Worm (Caenorhabditis elegans) whole organism, late embryonic: ENCODE measurements around the gene C54C6.7.

Experiments
- C08G9.2 ChIP-seq: sonication (generic microtip); optimal IDR thresholded peaks from 2 replicates; lab custom pipeline; 2016; ENCODE audit warnings: mild to moderate bottlenecking, missing genetic modification characterization, moderate library complexity, missing compliant biosample characterization
- F13H6.1 ChIP-seq: sonication (generic microtip); optimal IDR thresholded peaks from 2 replicates; lab custom pipeline; 2016; ENCODE audit warnings: missing genetic modification characterization, missing compliant biosample characterization
- K02D7.2 ChIP-seq: sonication (generic microtip); optimal IDR thresholded peaks from 2 replicates; lab custom pipeline; 2017; ENCODE audit warnings: mild to moderate bottlenecking, missing genetic modification characterization, missing compliant biosample characterization
- K09A11.1 ChIP-seq: sonication (generic microtip); optimal IDR thresholded peaks from 2 replicates; lab custom pipeline; 2017; ENCODE audit warnings: antibody characterized with exemption, mild to moderate bottlenecking, missing genetic modification characterization, missing compliant biosample characterization; ENCODE audit not compliant: insufficient read depth
- T23F11.4 ChIP-seq: fragments of 200-800 bp; sonication (Bioruptor generic); optimal IDR thresholded peaks from 2 replicates; lab custom pipeline; 2018; ENCODE audit warnings: mild to moderate bottlenecking, missing genetic modification characterization, missing compliant biosample characterization
- Y22D7AL.16 ChIP-seq: sonication (generic microtip); optimal IDR thresholded peaks from 2 replicates; lab custom pipeline; 2016; ENCODE audit warnings: missing genetic modification characterization, missing compliant biosample characterization
- ahr-1 ChIP-seq: sonication (generic microtip); optimal IDR thresholded peaks from 2 replicates; lab custom pipeline; 2016; ENCODE audit warnings: missing genetic modification characterization, missing compliant biosample characterization
- ama-1 ChIP-seq: fragments of 150-350 bp; optimal IDR thresholded peaks from 2 replicates; lab custom pipeline; 2014
- ceh-19 ChIP-seq: fragments of 200-800 bp; sonication (Bioruptor generic); optimal IDR thresholded peaks from 2 replicates; lab custom pipeline; 2018; ENCODE audit warnings: mild to moderate bottlenecking, missing genetic modification characterization, missing compliant biosample characterization
- ceh-2 ChIP-seq: sonication (generic microtip); optimal IDR thresholded peaks from 2 replicates; lab custom pipeline; 2016; ENCODE audit warnings: missing genotype, missing genetic modification characterization, missing compliant biosample characterization
- ceh-22 ChIP-seq: sonication (generic microtip); optimal IDR thresholded peaks from 2 replicates; lab custom pipeline; 2017; ENCODE audit warnings: missing biosample characterization, missing genetic modification characterization
- ceh-30 ChIP-seq: fragments of 150-350 bp; optimal IDR thresholded peaks from 2 replicates; lab custom pipeline; 2014; ENCODE audit warnings: missing biosample characterization, missing genetic modification characterization
- ceh-31 ChIP-seq: sonication (generic microtip); optimal IDR thresholded peaks from 2 replicates; lab custom pipeline; 2016; ENCODE audit warnings: missing genetic modification characterization, missing compliant biosample characterization
- ceh-48 ChIP-seq: sonication (generic microtip); optimal IDR thresholded peaks from 2 replicates; lab custom pipeline; 2016; ENCODE audit warnings: missing genetic modification characterization, inconsistent platforms, missing compliant biosample characterization
- ceh-6 ChIP-seq: fragments of 200-800 bp; sonication (Bioruptor generic); optimal IDR thresholded peaks from 2 replicates; lab custom pipeline; 2018; ENCODE audit warnings: mild to moderate bottlenecking, missing genetic modification characterization, missing compliant biosample characterization
- ceh-9 ChIP-seq: sonication (generic microtip); optimal IDR thresholded peaks from 2 replicates; lab custom pipeline; 2016; ENCODE audit warnings: mild to moderate bottlenecking, missing genetic modification characterization, inconsistent platforms, missing compliant biosample characterization
- che-1 ChIP-seq: sonication (generic microtip); optimal IDR thresholded peaks from 2 replicates; lab custom pipeline; 2016; ENCODE audit warnings: mild to moderate bottlenecking, missing genetic modification characterization, missing compliant biosample characterization
- dmd-4 ChIP-seq: sonication (generic microtip); optimal IDR thresholded peaks from 2 replicates; lab custom pipeline; 2016; ENCODE audit warnings: borderline replicate concordance, missing genetic modification characterization, missing compliant biosample characterization
- dve-1 ChIP-seq: sonication (generic microtip); optimal IDR thresholded peaks from 2 replicates; lab custom pipeline; 2017; ENCODE audit warnings: antibody characterized with exemption, mild to moderate bottlenecking, missing genetic modification characterization, missing compliant biosample characterization
- eyg-1 ChIP-seq: sonication (generic microtip); optimal IDR thresholded peaks from 2 replicates; lab custom pipeline; 2016; ENCODE audit warnings: missing genotype, missing genetic modification characterization, missing compliant biosample characterization
- fax-1 ChIP-seq: sonication (generic microtip); optimal IDR thresholded peaks from 2 replicates; lab custom pipeline; 2016; ENCODE audit warnings: missing genotype, missing genetic modification characterization, missing compliant biosample characterization
- fkh-10 ChIP-seq: fragments of 150-350 bp; optimal IDR thresholded peaks from 2 replicates; lab custom pipeline; 2014; ENCODE audit warnings: missing biosample characterization, missing genetic modification reagents, missing genetic modification characterization
- fkh-6 ChIP-seq: sonication (generic microtip); optimal IDR thresholded peaks from 2 replicates; lab custom pipeline; 2016; ENCODE audit warnings: missing genetic modification characterization, missing compliant biosample characterization
- gmeb-2 ChIP-seq: sonication (generic microtip); optimal IDR thresholded peaks from 2 replicates; lab custom pipeline; 2016; ENCODE audit warnings: missing genetic modification characterization, inconsistent platforms, missing compliant biosample characterization
- hlh-13 ChIP-seq: fragments of 200-800 bp; sonication (Bioruptor generic); optimal IDR thresholded peaks from 2 replicates; lab custom pipeline; 2018; ENCODE audit warnings: mild to moderate bottlenecking, missing genetic modification characterization, missing compliant biosample characterization
- hlh-15 ChIP-seq: sonication (generic microtip); optimal IDR thresholded peaks from 2 replicates; lab custom pipeline; 2016; ENCODE audit warnings: missing genetic modification characterization, missing compliant biosample characterization
- hlh-30 ChIP-seq: sonication (generic microtip); optimal IDR thresholded peaks from 2 replicates; lab custom pipeline; 2017; ENCODE audit warnings: antibody characterized with exemption, missing genetic modification characterization, missing compliant biosample characterization; ENCODE audit not compliant: insufficient read depth
- hlh-6 ChIP-seq: sonication (generic microtip); optimal IDR thresholded peaks from 2 replicates; lab custom pipeline; 2016; ENCODE audit warnings: missing genotype, missing genetic modification characterization, missing compliant biosample characterization
- hlh-8 ChIP-seq: sonication (generic microtip); optimal IDR thresholded peaks from 2 replicates; lab custom pipeline; 2016; ENCODE audit warnings: missing genotype, missing genetic modification characterization, missing compliant biosample characterization
- lim-6 ChIP-seq: sonication (generic microtip); optimal IDR thresholded peaks from 2 replicates; lab custom pipeline; 2016; ENCODE audit warnings: missing genetic modification characterization, missing compliant biosample characterization
- madf-2 ChIP-seq: sonication (generic microtip); optimal IDR thresholded peaks from 2 replicates; lab custom pipeline; 2017; ENCODE audit warnings: missing genetic modification characterization, missing compliant biosample characterization
- nfya-1 ChIP-seq: sonication (generic microtip); optimal IDR thresholded peaks from 2 replicates; lab custom pipeline; 2017; ENCODE audit warnings: missing genetic modification characterization, mild to moderate bottlenecking, missing compliant biosample characterization, antibody characterized with exemption, moderate library complexity
- nhr-11 ChIP-seq: fragments of 150-350 bp; optimal IDR thresholded peaks from 2 replicates; lab custom pipeline; 2014; ENCODE audit warnings: missing biosample characterization, missing genetic modification characterization
- npax-4 ChIP-seq: sonication (generic microtip); optimal IDR thresholded peaks from 2 replicates; lab custom pipeline; 2016; ENCODE audit warnings: missing genetic modification characterization, missing compliant biosample characterization
- odd-2 ChIP-seq: sonication (generic microtip); optimal IDR thresholded peaks from 2 replicates; lab custom pipeline; 2017; ENCODE audit warnings: antibody characterized with exemption, mild to moderate bottlenecking, missing genetic modification characterization, missing compliant biosample characterization
- pat-9 ChIP-seq: fragments of 200-800 bp; sonication (Bioruptor generic); optimal IDR thresholded peaks from 2 replicates; lab custom pipeline; 2018; ENCODE audit warnings: mild to moderate bottlenecking, missing genetic modification characterization, moderate library complexity, missing compliant biosample characterization
- pha-2 ChIP-seq: sonication (generic microtip); optimal IDR thresholded peaks from 2 replicates; lab custom pipeline; 2017; ENCODE audit warnings: mild to moderate bottlenecking, missing genetic modification characterization, missing compliant biosample characterization
- pha-4 ChIP-seq: fragments of 150-350 bp; optimal IDR thresholded peaks from 2 replicates; lab custom pipeline; 2018; ENCODE audit warnings: missing biosample characterization, missing genetic modification reagents, missing genetic modification characterization
- ref-2 ChIP-seq: sonication (generic microtip); optimal IDR thresholded peaks from 2 replicates; lab custom pipeline; 2016; ENCODE audit warnings: missing genetic modification characterization, missing compliant biosample characterization
- rnt-1 ChIP-seq: sonication (generic microtip); optimal IDR thresholded peaks from 2 replicates; lab custom pipeline; 2016; ENCODE audit warnings: missing genetic modification characterization, missing compliant biosample characterization
- sdc-2 ChIP-seq: sonication (generic microtip); optimal IDR thresholded peaks from 2 replicates; lab custom pipeline; 2016; ENCODE audit warnings: missing genotype, missing genetic modification characterization, missing compliant biosample characterization
- sox-2 ChIP-seq: fragments of 200-800 bp; sonication (Bioruptor generic); IDR thresholded peaks from 2 replicates; pipeline ENCODE4 v1.3.6; 2022; ENCODE audit warnings: missing genetic modification reagents, missing genetic modification characterization, missing compliant biosample characterization
- sox-4 ChIP-seq: sonication (generic microtip); optimal IDR thresholded peaks from 2 replicates; lab custom pipeline; 2017; ENCODE audit warnings: mild to moderate bottlenecking, missing genetic modification characterization, inconsistent platforms, missing compliant biosample characterization
- syd-9 ChIP-seq: sonication (generic microtip); optimal IDR thresholded peaks from 2 replicates; lab custom pipeline; 2016; ENCODE audit warnings: mild to moderate bottlenecking, missing genetic modification characterization, moderate library complexity, missing compliant biosample characterization
- tbx-2 ChIP-seq: sonication (generic microtip); optimal IDR thresholded peaks from 2 replicates; lab custom pipeline; 2016; ENCODE audit warnings: missing genetic modification characterization, missing compliant biosample characterization
- tbx-7 ChIP-seq: sonication (generic microtip); optimal IDR thresholded peaks from 2 replicates; lab custom pipeline; 2016; ENCODE audit warnings: missing genotype, missing genetic modification characterization, missing compliant biosample characterization
- ttx-3 ChIP-seq: sonication (generic microtip); optimal IDR thresholded peaks from 2 replicates; lab custom pipeline; 2016; ENCODE audit warnings: missing genetic modification reagents, missing genetic modification characterization, missing compliant biosample characterization
- unc-3 ChIP-seq, 2 experiments: fragments of 200-800 bp in 1 of 2; sonication (Bioruptor generic) in 1 of 2; sonication (generic microtip) in 1 of 2; conservative IDR thresholded peaks in 1 of 2; optimal IDR thresholded peaks in 1 of 2; 2 replicates each; pipeline versions ENCODE4 v1.3.6 to Lab custom; 2016 to 2022; ENCODE audit warnings: missing compliant biosample characterization in 2 of 2, missing genetic modification characterization in 2 of 2, missing genetic modification reagents in 1 of 2
- unc-42 ChIP-seq: sonication (generic microtip); optimal IDR thresholded peaks from 2 replicates; lab custom pipeline; 2016; ENCODE audit warnings: missing genotype, missing genetic modification characterization, missing compliant biosample characterization
- unc-55 ChIP-seq: sonication (generic microtip); optimal IDR thresholded peaks from 2 replicates; lab custom pipeline; 2017; ENCODE audit warnings: missing biosample characterization, missing genetic modification reagents, missing genetic modification characterization
- unc-86 ChIP-seq: sonication (generic microtip); optimal IDR thresholded peaks from 2 replicates; lab custom pipeline; 2016; ENCODE audit warnings: missing genetic modification characterization, missing compliant biosample characterization
- zip-5 ChIP-seq: sonication (generic microtip); optimal IDR thresholded peaks from 2 replicates; lab custom pipeline; 2016; ENCODE audit warnings: missing genetic modification characterization, missing compliant biosample characterization
- ztf-16 ChIP-seq: sonication (generic microtip); optimal IDR thresholded peaks from 2 replicates; lab custom pipeline; 2017; ENCODE audit warnings: missing genetic modification characterization, missing compliant biosample characterization

C54C6.7 gene

ce11 chrIII:3499850-3500249 is 46.4 kb downstream of the C54C6.7 start:
- TF ChIP-seq sox-2 (GFP tag; lab: Robert Waterston, UW) (peak; percentile 69), hlh-30 (tag; lab: Kevin White, UChicago) (no peak), ztf-16 (tag; lab: Kevin White, UChicago) (peak; percentile 98), unc-55 (GFP tag; lab: Kevin White, UChicago) (no peak), zip-5 (tag; lab: Kevin White, UChicago) (peak; percentile 100), hlh-13 (peak; percentile 95), ref-2 (peak; percentile 100), fkh-10 (GFP tag; lab: Kevin White, UChicago) (no peak), tbx-2 (tag; lab: Kevin White, UChicago) (peak; percentile 100), hlh-15 (tag; lab: Kevin White, UChicago) (peak; percentile 98), nhr-11 (tag; lab: Kevin White, UChicago) (no peak), madf-2 (tag; lab: Kevin White, UChicago) (peak; percentile 87), ceh-31 (peak; percentile 100), fax-1 (tag; lab: Kevin White, UChicago) (peak; percentile 99), F13H6.1 (tag; lab: Kevin White, UChicago) (peak; percentile 100), sox-4 (tag; lab: Kevin White, UChicago) (peak; percentile 91), Y22D7AL.16 (peak; percentile 96), hlh-6 (tag; lab: Kevin White, UChicago) (peak; percentile 99), ceh-6 (peak; percentile 94), ama-1 (lab: Kevin White, UChicago) (no peak), syd-9 (tag; lab: Kevin White, UChicago) (peak; percentile 98), unc-42 (tag; lab: Kevin White, UChicago) (peak; percentile 91), nfya-1 (tag; lab: Kevin White, UChicago) (no peak), lim-6 (tag; lab: Kevin White, UChicago) (peak; percentile 100), gmeb-2 (tag; lab: Kevin White, UChicago) (peak; percentile 96), pha-4 (no peak), T23F11.4 (GFP tag; lab: Kevin White, UChicago) (peak; percentile 92), npax-4 (tag; lab: Kevin White, UChicago) (peak; percentile 89), odd-2 (tag; lab: Kevin White, UChicago) (no peak), eyg-1 (tag; lab: Kevin White, UChicago) (peak; percentile 99), unc-86 (tag; lab: Kevin White, UChicago) (peak; percentile 100), unc-3 (GFP tag; conservative IDR thresholded peaks at IDR 0.05; lab: Robert Waterston, UW) (peak; percentile 96), unc-3 (tag; optimal IDR thresholded peaks at IDR 0.05; lab: Kevin White, UChicago) (peak; percentile 98), ceh-22 (no peak), ceh-19 (peak; percentile 98), pha-2 (tag; lab: Kevin White, UChicago) (peak; percentile 90), ceh-2 (peak; percentile 100), K09A11.1 (tag; lab: Kevin White, UChicago) (no peak), hlh-8 (tag; lab: Kevin White, UChicago) (peak; percentile 100), C08G9.2 (tag; lab: Kevin White, UChicago) (peak; percentile 100), ceh-9 (tag; lab: Kevin White, UChicago) (no peak), rnt-1 (peak; percentile 100), pat-9 (tag; lab: Kevin White, UChicago) (peak; percentile 79), K02D7.2 (tag; lab: Kevin White, UChicago) (peak; percentile 97), dve-1 (no peak), tbx-7 (peak; percentile 100), ceh-30 (tag; lab: Kevin White, UChicago) (no peak), dmd-4 (tag; lab: Kevin White, UChicago) (peak; percentile 100), fkh-6 (tag; lab: Kevin White, UChicago) (peak; percentile 97), ahr-1 (tag; lab: Kevin White, UChicago) (peak; percentile 100), ttx-3 (peak; percentile 98), ceh-48 (tag; lab: Kevin White, UChicago) (peak; percentile 80), sdc-2 (peak; percentile 93), che-1 (tag; lab: Kevin White, UChicago) (peak; percentile 83)
